Fruit fly (Drosophila melanogaster) S2 (cell line): ENCODE measurements around the gene CG14234.
A peak's percentile ranks its signal among the peaks of the same experiment; 100 is the strongest.

ENCODE experiments used
- CG8478 ChIP-seq: fragments of >200 bp; optimal IDR thresholded peaks from 2 replicates; lab custom pipeline; 2018
- CTCF ChIP-seq, 2 experiments: fragments of >200 bp; optimal IDR thresholded peaks; 2 replicates each; lab custom pipeline; 2018

DNA sequence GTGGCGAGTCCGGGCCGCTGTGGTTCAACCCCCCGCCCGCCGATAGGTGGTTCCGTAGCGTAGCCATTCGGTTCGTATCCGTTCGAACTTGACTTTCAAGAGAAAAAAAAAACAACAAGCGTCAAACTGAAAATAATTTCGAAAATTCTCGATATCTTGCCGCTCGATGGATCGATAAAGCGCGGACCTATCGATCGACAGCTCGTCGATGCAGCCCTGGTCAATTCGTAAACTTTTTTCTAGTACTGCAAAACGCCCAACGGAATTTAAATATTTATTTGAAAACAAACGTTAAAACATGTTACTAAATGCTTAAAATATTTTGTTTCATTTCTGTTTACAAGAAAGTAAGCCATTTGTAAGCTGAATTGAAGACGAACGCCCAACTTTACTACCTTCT lies 26.8 kb downstream of the CG14234 start:
- TF ChIP-seq CTCF (optimal IDR thresholded peaks at IDR 0.05; lab: Kevin White, UChicago) (peak in 1 of 2 experiments; percentile 22), CG8478 (lab: Kevin White, UChicago) (no peak)
